Worm (Caenorhabditis elegans): ENCODE data around the gene F12D9.2.

The F12D9.2 gene

DNA sequence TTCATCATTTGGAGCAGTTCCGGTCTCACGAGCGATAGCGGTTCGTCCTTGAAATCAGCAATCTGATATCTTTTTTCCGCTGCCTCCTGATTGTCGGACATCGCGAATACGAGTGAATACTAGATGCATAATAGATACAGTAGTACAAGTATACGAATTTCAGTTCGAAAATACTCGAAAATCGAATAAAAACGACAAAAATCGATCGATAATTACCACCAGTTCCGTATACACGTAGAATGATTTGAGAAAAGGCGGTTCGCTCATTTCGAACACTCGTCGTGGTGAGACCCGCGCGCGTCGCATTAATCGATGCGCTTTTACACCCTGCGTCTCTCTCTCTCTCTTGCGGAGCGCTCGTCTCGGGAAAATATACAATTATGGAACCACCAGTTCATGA is at the start of gene F12D9.2:
F12D9.2 (minus strand) TSS at position 101 of the 400 bp plus-strand sequence.
- TF ChIP-seq unc-62 (GFP tag; optimal IDR thresholded peaks at IDR 0.05): no peak

ce11 chrX:8681600-8681999 is 34.7 kb upstream of the F12D9.2 start, which contains the start of gene K09E2.1:
Gene K09E2.1, plus strand, starts transcription at chrX:8681900.
- TF ChIP-seq unc-62 (GFP tag; optimal IDR thresholded peaks at IDR 0.05): no peak

DNA sequence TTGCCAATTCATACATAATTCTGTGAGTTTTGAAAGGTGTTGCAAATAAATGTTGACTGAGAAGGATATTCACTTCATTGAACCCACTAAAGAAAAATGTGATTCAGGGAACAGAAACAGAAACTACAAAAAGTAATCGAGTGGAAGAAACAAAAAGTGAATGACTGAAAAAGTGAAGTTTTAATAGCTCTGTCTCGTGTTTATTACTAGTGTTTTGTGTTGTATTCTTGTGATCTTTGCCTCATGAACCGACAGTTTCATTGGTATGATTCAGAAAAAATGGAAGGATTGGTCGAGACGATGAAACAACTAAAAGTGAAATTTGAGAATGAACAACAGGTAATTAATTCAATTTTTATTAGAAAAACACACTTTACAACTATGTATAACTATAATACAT is 31.0 kb upstream of the F12D9.2 start:
- no peak for TF ChIP-seq unc-62 (GFP tag; optimal IDR thresholded peaks at IDR 0.05)

DNA sequence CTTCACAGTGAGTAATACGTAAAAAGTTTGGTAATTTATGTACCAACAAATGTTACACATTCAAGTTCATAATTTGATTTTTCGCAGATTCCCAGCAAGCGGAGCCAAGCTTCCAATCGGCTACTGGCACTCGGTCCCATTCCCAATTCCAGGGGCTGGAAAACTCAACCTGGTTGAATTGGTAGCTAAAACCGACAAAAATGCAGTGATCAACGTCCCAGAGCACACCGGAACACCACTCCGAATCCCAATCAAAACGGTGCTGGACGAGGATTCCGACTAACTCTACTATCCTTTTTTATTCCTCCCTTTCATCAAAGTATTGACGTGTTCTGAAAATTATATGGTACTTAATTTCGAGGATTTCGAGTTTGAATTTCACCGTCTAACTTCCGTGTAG is 30.4 kb upstream of the F12D9.2 start:
- TF ChIP-seq unc-62 (GFP tag; optimal IDR thresholded peaks at IDR 0.05): no peak

DNA sequence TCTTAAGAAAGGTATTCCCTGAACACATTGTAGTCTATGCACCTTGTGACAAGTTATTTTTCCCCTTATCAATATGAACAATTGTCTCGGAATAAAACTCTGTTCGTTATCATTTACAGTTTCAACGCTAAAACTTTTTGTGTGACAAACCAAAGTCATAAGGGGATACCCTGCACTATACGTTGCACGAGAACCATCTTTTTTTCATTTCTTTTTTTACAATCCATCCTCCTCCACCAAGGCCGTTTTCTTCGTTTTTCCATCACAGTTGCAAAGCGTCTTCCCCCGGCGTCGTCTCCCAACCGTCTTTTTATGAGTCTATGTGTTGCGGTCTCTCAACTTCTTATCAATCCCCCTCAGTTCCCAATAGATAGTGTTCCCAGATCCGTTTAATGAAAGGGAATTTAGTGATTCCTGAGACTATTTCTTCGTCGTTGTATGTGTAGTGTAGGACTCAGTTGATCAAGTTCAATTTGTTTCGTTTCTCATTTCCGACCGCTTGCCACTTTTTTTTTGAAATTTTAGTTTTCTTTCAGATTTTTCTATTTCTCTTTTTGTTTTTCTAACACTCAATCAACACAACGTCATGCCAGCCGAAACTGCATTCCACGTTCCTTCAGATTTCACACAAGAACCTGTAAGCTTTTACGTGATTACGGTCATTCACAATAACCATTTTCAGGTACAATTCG is 29.3 kb upstream of the F12D9.2 start:
- TF ChIP-seq unc-62 (GFP tag; optimal IDR thresholded peaks at IDR 0.05): no peak

DNA sequence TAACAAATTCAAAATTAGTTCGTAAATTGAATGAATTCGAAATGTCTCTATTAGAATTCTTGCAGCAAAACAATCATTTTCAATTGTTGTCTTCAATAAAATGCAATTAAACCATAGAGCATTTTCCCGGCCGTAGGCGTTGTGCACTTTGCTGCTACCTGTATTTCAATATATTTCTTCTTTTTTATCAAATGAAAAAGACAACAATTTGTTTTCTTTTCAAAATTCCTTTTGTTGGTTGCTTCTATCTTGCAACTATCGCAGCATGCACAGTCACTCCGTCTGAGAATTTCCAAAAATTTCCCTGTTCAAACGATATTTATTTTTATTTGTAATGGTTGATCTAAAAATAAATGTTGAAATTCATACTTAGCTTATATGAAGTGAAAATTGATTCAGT is 28.3 kb upstream of the F12D9.2 start:
- no peak for TF ChIP-seq unc-62 (GFP tag; optimal IDR thresholded peaks at IDR 0.05)

DNA sequence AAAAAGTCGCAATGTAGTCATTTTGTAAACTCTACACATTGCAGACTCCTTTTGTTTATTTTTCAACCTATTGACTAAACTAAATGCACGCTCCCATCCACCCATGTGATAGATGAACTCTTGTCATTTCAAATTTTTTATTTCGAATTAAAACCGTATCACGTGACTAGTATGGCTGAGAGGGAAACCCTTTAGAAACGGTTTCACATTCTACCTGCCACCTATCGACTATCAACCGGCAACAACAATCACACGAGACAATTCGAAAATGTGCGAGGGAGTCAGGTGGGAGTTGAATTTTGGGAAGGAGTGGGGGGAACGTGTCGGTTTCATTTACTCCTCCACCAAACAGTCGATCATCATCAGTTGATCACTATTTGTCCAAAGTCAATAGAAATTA is 27.6 kb upstream of the F12D9.2 start:
- no peak for TF ChIP-seq unc-62 (GFP tag; optimal IDR thresholded peaks at IDR 0.05)

DNA sequence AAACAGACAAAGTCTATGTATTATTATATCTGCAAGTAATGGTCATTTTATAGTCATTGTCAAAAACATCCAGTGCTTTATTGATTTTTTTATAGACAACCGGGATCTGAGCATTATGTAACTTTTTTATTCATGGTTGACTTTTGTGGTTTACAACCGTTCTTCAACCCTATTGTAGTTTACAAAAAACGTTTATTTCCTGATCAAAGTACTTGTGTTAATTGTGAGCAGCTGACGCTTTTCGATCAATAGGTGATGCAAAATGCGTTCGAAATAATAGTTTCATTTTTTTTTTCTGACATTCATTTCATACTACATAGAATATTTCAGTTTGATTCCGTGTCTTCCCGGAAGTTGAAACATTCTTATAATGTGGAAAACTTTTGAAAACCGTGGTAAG is 25.9 kb upstream of the F12D9.2 start, which contains the start of the genes K09E2.2 and K09E2.3:
K09E2.2 (plus strand) TSS at position 301 of the 400 bp plus-strand sequence.
K09E2.3 (plus strand) TSS at position 325 of the 400 bp plus-strand sequence.
- no peak for TF ChIP-seq unc-62 (GFP tag; optimal IDR thresholded peaks at IDR 0.05)

DNA sequence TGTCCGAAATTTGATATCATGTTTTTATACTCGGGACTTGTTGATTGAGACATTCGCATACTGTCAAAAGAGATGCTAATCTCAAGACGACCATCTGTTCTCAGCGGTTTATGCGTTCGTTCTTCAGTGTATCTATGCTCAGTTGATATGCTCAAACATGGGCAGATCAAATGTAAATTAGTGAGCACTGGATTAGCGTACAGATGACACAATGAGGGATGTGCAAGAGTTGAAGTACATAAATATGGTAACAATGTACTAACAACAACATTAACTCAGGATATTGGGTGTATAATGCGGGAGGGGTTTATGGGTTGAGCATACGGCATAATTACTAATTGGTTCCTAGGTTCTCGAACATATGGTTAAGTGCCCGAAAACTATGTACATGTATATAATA is 15.6 kb upstream of the F12D9.2 start:
- no peak for TF ChIP-seq unc-62 (GFP tag; optimal IDR thresholded peaks at IDR 0.05)

ce11 chrX:8660909-8661308 is 14.0 kb upstream of the F12D9.2 start:
- TF ChIP-seq unc-62 (GFP tag; optimal IDR thresholded peaks at IDR 0.05): no peak

DNA sequence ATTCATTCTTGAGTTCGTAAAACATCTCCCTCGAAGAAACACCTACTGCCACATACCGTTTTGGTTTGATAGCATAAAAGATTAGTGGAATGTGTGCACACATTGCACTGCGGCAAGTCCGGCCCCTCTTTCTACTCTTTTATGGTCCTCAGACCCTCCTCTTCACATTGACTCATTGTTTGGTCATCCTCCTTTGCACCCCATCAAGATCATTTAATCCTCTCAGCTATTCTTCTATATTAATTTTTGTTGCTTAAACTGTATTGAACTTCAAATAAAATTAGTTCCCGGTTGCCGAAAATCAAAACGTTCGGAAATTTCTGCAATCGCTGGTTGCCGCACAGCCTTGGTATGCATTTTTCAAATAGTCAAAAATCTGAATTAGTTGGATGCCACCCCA is 13.4 kb upstream of the F12D9.2 start, which contains the start of gene rig-1:
rig-1 (plus strand) TSS at position 301 of the 400 bp plus-strand sequence.
- no peak for TF ChIP-seq unc-62 (GFP tag; optimal IDR thresholded peaks at IDR 0.05)

DNA sequence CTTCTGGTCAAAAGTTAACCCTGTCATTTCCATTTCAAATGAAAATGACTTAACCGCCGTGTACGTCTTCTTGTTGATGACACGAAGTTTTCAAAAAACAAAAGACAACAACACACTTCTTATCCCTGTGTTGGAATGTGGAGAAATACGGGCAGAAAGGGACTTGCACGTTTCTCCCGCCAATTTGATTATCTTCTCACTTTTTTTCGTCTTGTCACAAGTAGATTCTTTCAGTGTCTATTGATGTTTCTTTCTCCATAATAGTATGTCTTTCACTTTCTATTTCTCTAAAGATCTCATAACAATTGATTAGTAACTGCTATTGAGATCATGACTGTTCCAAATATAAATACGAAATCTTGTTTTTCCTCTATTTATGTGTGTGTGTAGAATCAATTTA is 12.6 kb upstream of the F12D9.2 start:
- no peak for TF ChIP-seq unc-62 (GFP tag; optimal IDR thresholded peaks at IDR 0.05)

ce11 chrX:8656019-8656418 is 9.1 kb upstream of the F12D9.2 start:
- TF ChIP-seq unc-62 (GFP tag; optimal IDR thresholded peaks at IDR 0.05): no peak

DNA sequence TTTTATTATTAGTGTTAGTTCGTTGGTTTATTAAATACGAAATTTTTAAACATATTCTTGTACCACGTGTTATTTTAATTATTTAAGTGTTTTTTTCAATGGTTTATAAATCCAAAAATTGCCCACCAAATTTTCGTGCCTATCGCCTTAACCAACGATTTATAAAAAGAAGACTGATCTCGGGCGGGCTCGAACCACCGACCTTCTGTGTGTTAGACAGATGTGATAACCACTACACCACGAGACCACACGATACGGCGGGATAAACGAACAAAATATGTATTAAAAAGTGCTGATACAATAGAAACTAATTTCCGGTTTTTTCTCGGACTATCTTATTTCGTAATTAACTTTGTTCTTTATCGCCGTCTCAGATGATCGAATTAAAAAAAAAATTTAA is 3.6 kb upstream of the F12D9.2 start:
- no peak for TF ChIP-seq unc-62 (GFP tag; optimal IDR thresholded peaks at IDR 0.05)

DNA sequence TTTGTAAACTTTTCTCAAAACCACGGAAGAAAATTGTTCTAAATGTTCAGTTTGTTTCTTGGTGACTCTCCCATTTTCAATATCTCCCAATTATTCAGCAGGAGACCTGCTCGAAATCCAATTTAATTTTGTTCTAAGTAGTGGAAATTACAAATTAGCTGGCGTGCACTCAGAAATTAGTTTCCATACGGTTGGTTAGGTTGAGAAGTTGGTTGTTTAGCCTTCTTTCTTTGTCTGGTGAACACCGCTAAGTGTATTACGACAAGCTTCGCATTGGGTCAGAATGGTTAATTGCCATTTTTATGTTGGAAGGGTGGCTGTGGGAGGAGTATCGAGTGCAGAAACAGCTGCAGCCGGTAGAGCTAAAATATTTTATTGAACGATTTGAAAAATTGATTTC is 1.7 kb upstream of the F12D9.2 start:
- TF ChIP-seq unc-62 (GFP tag; optimal IDR thresholded peaks at IDR 0.05): no peak

ce11 chrX:8646287-8646686 is 610 bp downstream of the F12D9.2 start:
- no peak for TF ChIP-seq unc-62 (GFP tag; optimal IDR thresholded peaks at IDR 0.05)

DNA sequence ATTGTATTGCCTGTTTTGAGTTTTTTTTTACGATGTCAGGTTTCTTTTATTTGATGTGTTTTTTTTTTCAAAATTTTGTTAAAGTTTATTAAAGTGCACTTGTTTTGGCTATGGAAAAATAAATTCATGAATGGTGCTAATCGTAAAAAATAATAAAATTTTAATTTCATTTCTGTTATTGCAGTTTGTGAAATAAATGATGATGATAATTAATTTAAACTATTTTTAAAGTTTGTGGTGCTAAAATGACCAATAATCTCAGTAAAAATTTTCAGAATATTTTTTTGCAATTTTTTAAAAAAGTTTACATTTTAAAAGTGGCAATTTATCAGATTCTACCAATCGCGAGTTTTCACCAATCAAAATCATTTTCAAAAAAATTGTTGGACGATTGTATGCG is 3.1 kb downstream of the F12D9.2 start, which contains the start of gene stg-2:
stg-2 (minus strand) TSS at position 101 of the 400 bp plus-strand sequence.
- TF ChIP-seq unc-62 (GFP tag; optimal IDR thresholded peaks at IDR 0.05): no peak

- TF ChIP-seq unc-62 (GFP tag; optimal IDR thresholded peaks at IDR 0.05): no peak
Observed at ce11 chrX:8640654-8641053, 6.2 kb downstream of the F12D9.2 start.

Data from whole organism, dauer.